Worm (Caenorhabditis elegans) whole organism, mixed stage, embryonic: ENCODE measurements around the gene B0250.8.
"Not testable (repeated sequence)": the region's sequence is repeated elsewhere in the genome, so short reads cannot be mapped to it uniquely, and the experiment has no call there.

Experiments used
- M03D4.4 ChIP-seq: sonication (generic microtip); optimal IDR thresholded peaks from 2 replicates; lab custom pipeline; 2017; ENCODE audit warnings: mild to moderate bottlenecking, missing genetic modification characterization, missing compliant biosample characterization
- bed-3 ChIP-seq: fragments of 200-800 bp; sonication (Bioruptor generic); optimal IDR thresholded peaks from 3 replicates; lab custom pipeline; 2018; ENCODE audit warnings: mild to moderate bottlenecking, missing genetic modification characterization, moderate library complexity, missing compliant biosample characterization
- ceh-39 ChIP-seq: fragments of 150-350 bp; optimal IDR thresholded peaks from 2 replicates; lab custom pipeline; 2014; ENCODE audit warnings: missing biosample characterization, missing genetic modification characterization
- ceh-43 ChIP-seq: fragments of 200-800 bp; sonication (Bioruptor generic); optimal IDR thresholded peaks from 2 replicates; lab custom pipeline; 2018; ENCODE audit warnings: mild to moderate bottlenecking, missing genetic modification characterization, moderate library complexity, missing compliant biosample characterization
- ceh-83 ChIP-seq: fragments of 200-800 bp; sonication (Bioruptor generic); optimal IDR thresholded peaks from 2 replicates; lab custom pipeline; 2018; ENCODE audit warnings: mild to moderate bottlenecking, missing genetic modification characterization, missing compliant biosample characterization
- ces-1 ChIP-seq: fragments of 150-350 bp; optimal IDR thresholded peaks from 2 replicates; lab custom pipeline; 2014; ENCODE audit warnings: missing biosample characterization, missing genetic modification reagents, missing genetic modification characterization
- cnd-1 ChIP-seq: fragments of 200-800 bp; sonication (Bioruptor generic); optimal IDR thresholded peaks from 2 replicates; lab custom pipeline; 2018; ENCODE audit warnings: mild to moderate bottlenecking, missing genetic modification characterization, missing compliant biosample characterization
- drap-1 ChIP-seq: fragments of 200-800 bp; sonication (Bioruptor generic); optimal IDR thresholded peaks from 3 replicates; lab custom pipeline; 2018; ENCODE audit warnings: mild to moderate bottlenecking, missing genetic modification characterization, missing compliant biosample characterization
- elt-1 ChIP-seq: sonication (generic microtip); optimal IDR thresholded peaks from 2 replicates; lab custom pipeline; 2017; ENCODE audit warnings: missing genetic modification characterization, mild to moderate bottlenecking, missing compliant biosample characterization, antibody characterized with exemption, moderate library complexity, borderline replicate concordance; ENCODE audit not compliant: insufficient read depth
- ham-2 ChIP-seq: fragments of 200-800 bp; sonication (Bioruptor generic); optimal IDR thresholded peaks from 2 replicates; lab custom pipeline; 2018; ENCODE audit warnings: mild to moderate bottlenecking, missing genetic modification characterization, missing compliant biosample characterization
- hlh-1 ChIP-seq: fragments of 150-350 bp; optimal IDR thresholded peaks from 2 replicates; lab custom pipeline; 2014; ENCODE audit warnings: missing biosample characterization, missing genetic modification reagents, missing genetic modification characterization
- lin-13 ChIP-seq: fragments of 150-350 bp; optimal IDR thresholded peaks from 2 replicates; lab custom pipeline; 2014; ENCODE audit warnings: missing biosample characterization, missing genetic modification characterization
- lin-32 ChIP-seq: fragments of 200-800 bp; sonication (Bioruptor generic); optimal IDR thresholded peaks from 2 replicates; lab custom pipeline; 2018; ENCODE audit warnings: mild to moderate bottlenecking, missing genetic modification characterization, missing compliant biosample characterization
- lsy-2 ChIP-seq: fragments of 150-350 bp; optimal IDR thresholded peaks from 2 replicates; lab custom pipeline; 2014; ENCODE audit warnings: missing biosample characterization, missing genetic modification characterization
- mab-5 ChIP-seq: fragments of 150-350 bp; optimal IDR thresholded peaks from 2 replicates; lab custom pipeline; 2014; ENCODE audit warnings: missing biosample characterization, missing genetic modification characterization
- mep-1 ChIP-seq: fragments of 150-350 bp; optimal IDR thresholded peaks from 2 replicates; lab custom pipeline; 2017; ENCODE audit warnings: missing biosample characterization, missing genetic modification reagents, missing genetic modification characterization, inconsistent platforms
- mls-2 ChIP-seq: sonication (generic microtip); optimal IDR thresholded peaks from 2 replicates; lab custom pipeline; 2016; ENCODE audit warnings: mild to moderate bottlenecking, missing genetic modification characterization, moderate library complexity, missing compliant biosample characterization
- nhr-12 ChIP-seq: fragments of 150-350 bp; optimal IDR thresholded peaks from 2 replicates; lab custom pipeline; 2014; ENCODE audit warnings: missing biosample characterization, missing genetic modification characterization
- nhr-2 ChIP-seq: fragments of 150-350 bp; optimal IDR thresholded peaks from 2 replicates; lab custom pipeline; 2014; ENCODE audit warnings: missing biosample characterization, missing genetic modification characterization
- nhr-237 ChIP-seq: fragments of 150-350 bp; optimal IDR thresholded peaks from 2 replicates; lab custom pipeline; 2014; ENCODE audit warnings: missing biosample characterization, missing genetic modification characterization
- nhr-28 ChIP-seq: fragments of 150-350 bp; optimal IDR thresholded peaks from 2 replicates; lab custom pipeline; 2014; ENCODE audit warnings: missing biosample characterization, missing genetic modification characterization
- nhr-76 ChIP-seq: sonication (generic microtip); optimal IDR thresholded peaks from 2 replicates; lab custom pipeline; 2017; ENCODE audit warnings: missing biosample characterization, missing genetic modification characterization
- sem-2 ChIP-seq: fragments of 200-800 bp; sonication (Bioruptor generic); optimal IDR thresholded peaks from 2 replicates; lab custom pipeline; 2018; ENCODE audit warnings: mild to moderate bottlenecking, missing genetic modification characterization, missing compliant biosample characterization
- snpc-4 ChIP-seq: fragments of 150-350 bp; optimal IDR thresholded peaks from 2 replicates; lab custom pipeline; 2014; ENCODE audit warnings: missing biosample characterization, missing genetic modification characterization
- sptf-1 ChIP-seq: sonication (generic microtip); optimal IDR thresholded peaks from 2 replicates; lab custom pipeline; 2017; ENCODE audit warnings: mild to moderate bottlenecking, missing genetic modification characterization, moderate library complexity, missing compliant biosample characterization
- tbx-8 ChIP-seq: fragments of 200-800 bp; sonication (Bioruptor generic); optimal IDR thresholded peaks from 2 replicates; lab custom pipeline; 2018; ENCODE audit warnings: mild to moderate bottlenecking, missing genetic modification characterization, moderate library complexity, missing compliant biosample characterization
- unc-39 ChIP-seq: fragments of 150-350 bp; optimal IDR thresholded peaks from 2 replicates; lab custom pipeline; 2014; ENCODE audit warnings: missing biosample characterization, missing genetic modification characterization
- zip-8 ChIP-seq: fragments of 150-350 bp; optimal IDR thresholded peaks from 2 replicates; lab custom pipeline; 2014; ENCODE audit warnings: missing biosample characterization, missing genetic modification characterization
- ztf-11 ChIP-seq: fragments of 150-350 bp; optimal IDR thresholded peaks from 2 replicates; lab custom pipeline; 2014; ENCODE audit warnings: missing biosample characterization, missing genetic modification characterization

B0250.8 gene

ce11 chrV:20470385-20470784, at the start of gene B0250.8:
Gene B0250.8 (minus strand): TSS chrV:20470485.
- TF ChIP-seq drap-1 (GFP tag; lab: Kevin White, UChicago) (no peak), bed-3 (GFP tag; lab: Kevin White, UChicago) (no peak), tbx-8 (GFP tag; lab: Kevin White, UChicago) (no peak), nhr-12 (tag; lab: Kevin White, UChicago) (no peak), ceh-83 (GFP tag; lab: Kevin White, UChicago) (no peak), ceh-39 (tag; lab: Kevin White, UChicago) (no peak), unc-39 (tag; lab: Kevin White, UChicago) (no peak), nhr-2 (tag; lab: Kevin White, UChicago) (no peak), mls-2 (tag; lab: Kevin White, UChicago) (no peak), snpc-4 (no peak), M03D4.4 (tag; lab: Kevin White, UChicago) (no peak), hlh-1 (tag; lab: Kevin White, UChicago) (no peak), nhr-28 (tag; lab: Kevin White, UChicago) (no peak)

ce11 chrV:20518927-20519326, 48.6 kb upstream of the B0250.8 start, which contains the start of gene Y38H6C.25:
Gene Y38H6C.25 (plus strand): TSS chrV:20519227.
- TF ChIP-seq mab-5 (no peak), ceh-83 (GFP tag; lab: Kevin White, UChicago) (no peak), ham-2 (GFP tag; lab: Kevin White, UChicago) (no peak), lsy-2 (no peak)

DNA sequence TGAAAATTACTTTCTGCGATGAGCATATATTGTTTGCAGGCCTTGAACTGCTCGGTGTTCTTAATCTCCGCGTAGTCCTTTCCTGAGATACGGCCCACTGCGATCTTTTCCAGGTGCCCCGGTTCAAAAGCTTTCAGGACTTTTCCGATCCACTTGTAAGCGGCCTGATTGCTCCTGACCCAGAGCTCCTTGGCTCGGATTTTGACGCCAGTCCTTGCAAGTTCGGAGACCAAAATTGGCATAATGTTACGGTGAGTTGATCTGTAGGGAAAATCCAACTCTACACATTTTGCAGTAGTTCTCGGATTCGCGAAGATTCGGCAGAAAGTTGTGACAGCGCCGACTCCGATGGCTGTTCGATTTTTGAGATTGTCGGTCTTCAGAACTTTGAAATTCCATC, 46.7 kb upstream of the B0250.8 start:
- no peak for TF ChIP-seq lin-13 (tag; lab: Kevin White, UChicago)
- TF ChIP-seq elt-1 = no peak
- TF ChIP-seq unc-39 (tag; lab: Kevin White, UChicago) = no peak
- no peak for TF ChIP-seq zip-8 (tag; lab: Kevin White, UChicago)
- TF ChIP-seq nhr-12 (tag; lab: Kevin White, UChicago) = no peak
- TF ChIP-seq bed-3 (GFP tag; lab: Kevin White, UChicago) = no peak
- no peak for TF ChIP-seq lin-32 (GFP tag; lab: Kevin White, UChicago)
- no peak for TF ChIP-seq nhr-76 (tag; lab: Kevin White, UChicago)
- no peak for TF ChIP-seq snpc-4
- no peak for TF ChIP-seq ceh-43 (GFP tag; lab: Kevin White, UChicago)
- no peak for TF ChIP-seq ham-2 (GFP tag; lab: Kevin White, UChicago)
- no peak for TF ChIP-seq ceh-39 (tag; lab: Kevin White, UChicago)
- no peak for TF ChIP-seq sem-2 (GFP tag; lab: Kevin White, UChicago)
- no peak for TF ChIP-seq ztf-11
- TF ChIP-seq mls-2 (tag; lab: Kevin White, UChicago) = no peak
- no peak for TF ChIP-seq mep-1 (tag; lab: Kevin White, UChicago)
- TF ChIP-seq ces-1 (GFP tag; lab: Kevin White, UChicago) = no peak

ce11 chrV:20514483-20514882, 44.2 kb upstream of the B0250.8 start:
- TF ChIP-seq nhr-12 (tag; lab: Kevin White, UChicago) (no peak), cnd-1 (tag; lab: Kevin White, UChicago) (no peak), nhr-237 (tag; lab: Kevin White, UChicago) (no peak), unc-39 (tag; lab: Kevin White, UChicago) (no peak), hlh-1 (tag; lab: Kevin White, UChicago) (no peak), nhr-28 (tag; lab: Kevin White, UChicago) (no peak), ztf-11 (no peak), sem-2 (GFP tag; lab: Kevin White, UChicago) (no peak), lsy-2 (no peak), sptf-1 (tag; lab: Kevin White, UChicago) (no peak), mab-5 (no peak), elt-1 (no peak), ces-1 (GFP tag; lab: Kevin White, UChicago) (no peak), ham-2 (GFP tag; lab: Kevin White, UChicago) (no peak), nhr-76 (tag; lab: Kevin White, UChicago) (no peak)

DNA sequence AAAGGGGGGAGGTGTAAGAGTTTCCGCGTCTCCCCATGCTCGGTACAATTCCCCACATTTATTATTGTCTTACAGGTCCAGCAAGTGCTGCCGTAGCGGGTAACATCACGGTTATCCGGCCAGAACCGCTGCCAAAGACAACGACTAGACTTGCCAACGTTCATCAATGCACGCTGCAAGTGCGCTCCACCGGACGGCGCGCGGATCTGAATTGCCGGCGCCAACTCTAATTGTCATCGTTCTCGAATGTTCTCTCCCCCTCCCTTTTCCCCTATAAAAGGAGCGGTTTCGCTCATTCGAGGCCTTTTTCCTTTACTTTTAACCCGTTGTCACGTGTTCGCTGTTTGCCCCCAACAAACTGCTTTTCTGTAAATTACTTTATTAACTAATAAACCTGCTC, 43.4 kb upstream of the B0250.8 start, which contains the start of gene Y38H6C.8:
Gene Y38H6C.8 (plus strand): TSS at position 301 of the 400 bp plus-strand sequence.
- not testable (repeated sequence) for TF ChIP-seq nhr-2 (tag; lab: Kevin White, UChicago); ces-1 (GFP tag; lab: Kevin White, UChicago); sem-2 (GFP tag; lab: Kevin White, UChicago)
